Fruit fly (Drosophila melanogaster) whole organism, embryonic: ENCODE results near the gene spn-F.

Experiments
- CG10147 ChIP-seq: fragments of 200-800 bp; sonication (Bioruptor generic); optimal IDR thresholded peaks from 2 replicates; lab custom pipeline; 2019; ENCODE audit warnings: missing biosample characterization, mild to moderate bottlenecking, missing genetic modification characterization, moderate library complexity
- CG10366 ChIP-seq: fragments of 200-800 bp; sonication (Bioruptor generic); IDR thresholded peaks from 2 replicates; pipeline ENCODE4 v1.3.6; 2022; ENCODE audit warnings: missing biosample characterization, missing genetic modification characterization
- CG10431 ChIP-seq: fragments of 200-800 bp; sonication (Bioruptor generic); optimal IDR thresholded peaks from 3 replicates; lab custom pipeline; 2018; ENCODE audit warnings: missing biosample characterization, mild to moderate bottlenecking, missing genetic modification characterization
- CG10654 ChIP-seq: fragments of 200-800 bp; sonication (Bioruptor generic); optimal IDR thresholded peaks from 2 replicates; lab custom pipeline; 2016; ENCODE audit warnings: missing biosample characterization, missing genetic modification characterization
- CG10959 ChIP-seq: fragments of 200-800 bp; sonication (Bioruptor generic); IDR thresholded peaks from 2 replicates; pipeline ENCODE4 v1.3.6; 2022; ENCODE audit warnings: missing biosample characterization, missing genetic modification characterization
- CG10979 ChIP-seq: fragments of 200-800 bp; sonication (Bioruptor generic); optimal IDR thresholded peaks from 2 replicates; lab custom pipeline; 2018; ENCODE audit warnings: missing biosample characterization, mild to moderate bottlenecking, missing genetic modification characterization, moderate library complexity
- CG11093 ChIP-seq: fragments of 200-800 bp; sonication (Bioruptor generic); IDR thresholded peaks from 3 replicates; pipeline ENCODE4 v1.3.6; 2022; ENCODE audit warnings: missing biosample characterization, missing genetic modification characterization
- CG12659 ChIP-seq: fragments of 200-800 bp; sonication (Bioruptor generic); optimal IDR thresholded peaks from 3 replicates; lab custom pipeline; 2017; ENCODE audit warnings: mild to moderate bottlenecking, missing biosample characterization, missing genetic modification reagents, missing genetic modification characterization
- CG12769 ChIP-seq: fragments of 200-800 bp; sonication (Bioruptor generic); optimal IDR thresholded peaks from 2 replicates; lab custom pipeline; 2019; ENCODE audit warnings: missing biosample characterization, mild to moderate bottlenecking, missing genetic modification characterization, moderate library complexity
- CG14050 ChIP-seq: fragments of 200-800 bp; sonication (Bioruptor generic); IDR thresholded peaks from 3 replicates; pipeline ENCODE4 v1.3.6; 2022; ENCODE audit warnings: missing biosample characterization, missing genetic modification characterization
- CG14441 ChIP-seq: fragments of 200-800 bp; sonication (Bioruptor generic); IDR thresholded peaks from 2 replicates; pipeline ENCODE4 v1.3.6; 2022; ENCODE audit warnings: missing biosample characterization, missing genetic modification characterization
- CG16779 ChIP-seq: fragments of 200-800 bp; sonication (Bioruptor generic); IDR thresholded peaks from 2 replicates; pipeline ENCODE4 v1.3.6; 2022; ENCODE audit warnings: missing biosample characterization, missing genetic modification characterization
- CG17568 ChIP-seq: fragments of 200-800 bp; sonication (Bioruptor generic); optimal IDR thresholded peaks from 2 replicates; lab custom pipeline; 2018; ENCODE audit warnings: missing biosample characterization, mild to moderate bottlenecking, missing genetic modification characterization, moderate library complexity
- CG18262 ChIP-seq: fragments of 200-800 bp; optimal IDR thresholded peaks from 3 replicates; lab custom pipeline; 2019; ENCODE audit warnings: missing biosample characterization, mild to moderate bottlenecking, missing genetic modification characterization, moderate library complexity
- CG18476 ChIP-seq: fragments of 200-800 bp; sonication (Bioruptor generic); optimal IDR thresholded peaks from 2 replicates; lab custom pipeline; 2016; ENCODE audit warnings: missing biosample characterization, mild to moderate bottlenecking, missing genetic modification characterization
- CG3163 ChIP-seq: fragments of 200-800 bp; sonication (Bioruptor generic); optimal IDR thresholded peaks from 3 replicates; lab custom pipeline; 2016; ENCODE audit warnings: missing biosample characterization, missing genetic modification characterization
- CG32767 ChIP-seq: fragments of 200-800 bp; sonication (Bioruptor generic); IDR thresholded peaks from 2 replicates; pipeline ENCODE4 v1.3.6; 2022; ENCODE audit warnings: missing biosample characterization, missing genetic modification characterization
- CG3281 ChIP-seq: fragments of 200-800 bp; sonication (Bioruptor generic); optimal IDR thresholded peaks from 3 replicates; lab custom pipeline; 2017; ENCODE audit warnings: missing biosample characterization, mild to moderate bottlenecking, missing genetic modification characterization
- CG34376 ChIP-seq: fragments of 200-800 bp; sonication (Bioruptor generic); optimal IDR thresholded peaks from 2 replicates; lab custom pipeline; 2018; ENCODE audit warnings: missing biosample characterization, mild to moderate bottlenecking, missing genetic modification characterization
- CG4282 ChIP-seq: fragments of 200-800 bp; sonication (Bioruptor generic); optimal IDR thresholded peaks from 2 replicates; lab custom pipeline; 2016; ENCODE audit warnings: missing biosample characterization, missing genetic modification characterization
- CG4360 ChIP-seq: fragments of 200-800 bp; sonication (Bioruptor generic); IDR thresholded peaks from 2 replicates; pipeline ENCODE4 v1.3.6; 2022; ENCODE audit warnings: missing biosample characterization, missing genetic modification characterization
- CG8478 ChIP-seq: fragments of >200 bp; optimal IDR thresholded peaks from 2 replicates; lab custom pipeline; 2018
- CG8765 ChIP-seq: fragments of 200-800 bp; sonication (Bioruptor generic); IDR thresholded peaks from 2 replicates; pipeline ENCODE4 v1.3.6; 2022; ENCODE audit warnings: missing biosample characterization, missing genetic modification characterization
- CG9215 ChIP-seq: fragments of 200-800 bp; sonication (Bioruptor generic); IDR thresholded peaks from 2 replicates; pipeline ENCODE4 v1.3.6; 2022; ENCODE audit warnings: missing biosample characterization, missing genetic modification characterization
- CG9437 ChIP-seq: fragments of 200-800 bp; sonication (Bioruptor generic); optimal IDR thresholded peaks from 2 replicates; lab custom pipeline; 2018; ENCODE audit warnings: missing biosample characterization, mild to moderate bottlenecking, missing genetic modification characterization
- CTCF ChIP-seq: fragments of 200-800 bp; sonication (Bioruptor generic); optimal IDR thresholded peaks from 2 replicates; lab custom pipeline; 2017; ENCODE audit warnings: missing biosample characterization, mild to moderate bottlenecking, missing genetic modification characterization, moderate library complexity
- Dfd ChIP-seq, 2 experiments: fragments of >200 bp; optimal IDR thresholded peaks; 2 replicates each; lab custom pipeline; 2017; ENCODE audit warnings: missing biosample characterization in 2 of 2, missing genetic modification characterization in 2 of 2
- Dp ChIP-seq: fragments of 200-800 bp; sonication (Bioruptor generic); optimal IDR thresholded peaks from 2 replicates; lab custom pipeline; 2018; ENCODE audit warnings: missing biosample characterization, mild to moderate bottlenecking, missing genetic modification characterization, moderate library complexity
- GATAe ChIP-seq: fragments of 200-800 bp; sonication (Bioruptor generic); conservative IDR thresholded peaks from 2 replicates; pipeline ENCODE4 v1.3.6; 2022; ENCODE audit warnings: missing biosample characterization, missing genetic modification characterization
- Mad ChIP-seq: fragments of 200-800 bp; sonication (Bioruptor generic); optimal IDR thresholded peaks from 2 replicates; lab custom pipeline; 2016; ENCODE audit warnings: missing biosample characterization, missing genetic modification characterization
- Med ChIP-seq: fragments of 200-800 bp; sonication (Bioruptor generic); peaks from one replicate; lab custom pipeline; 2016; ENCODE audit warnings: missing biosample characterization, missing genetic modification characterization, mild to moderate bottlenecking, inconsistent platforms, moderate library complexity
- Spps ChIP-seq: fragments of 200-800 bp; sonication (Bioruptor generic); optimal IDR thresholded peaks from 2 replicates; lab custom pipeline; 2018; ENCODE audit warnings: missing biosample characterization, mild to moderate bottlenecking, missing genetic modification characterization
- Ssrp ChIP-seq: fragments of 200-800 bp; sonication (Bioruptor generic); optimal IDR thresholded peaks from 2 replicates; lab custom pipeline; 2018; ENCODE audit warnings: missing biosample characterization, mild to moderate bottlenecking, missing genetic modification characterization, moderate library complexity
- Taf1 ChIP-seq: fragments of 200-800 bp; sonication (Bioruptor generic); IDR thresholded peaks from 2 replicates; pipeline ENCODE4 v1.3.6; 2022; ENCODE audit warnings: missing biosample characterization, missing genetic modification characterization
- abd-A ChIP-seq: fragments of 200-800 bp; sonication (Bioruptor generic); optimal IDR thresholded peaks from 3 replicates; lab custom pipeline; 2019; ENCODE audit warnings: missing biosample characterization, mild to moderate bottlenecking, missing genetic modification characterization, moderate library complexity
- br ChIP-seq: fragments of >200 bp; optimal IDR thresholded peaks from 2 replicates; lab custom pipeline; 2017
- chif ChIP-seq, 2 experiments: fragments of 200-800 bp; sonication (Bioruptor generic); optimal IDR thresholded peaks; 3 replicates each; lab custom pipeline; 2016; ENCODE audit warnings: missing biosample characterization in 2 of 2, missing genetic modification characterization in 2 of 2
- croc ChIP-seq: fragments of 200-800 bp; sonication (Bioruptor generic); conservative IDR thresholded peaks from 3 replicates; pipeline ENCODE4 v1.3.6; 2022; ENCODE audit warnings: missing biosample characterization, missing genetic modification characterization
- cwo ChIP-seq: fragments of 200-800 bp; sonication (Bioruptor generic); optimal IDR thresholded peaks from 3 replicates; lab custom pipeline; 2017; ENCODE audit warnings: missing biosample characterization, missing genetic modification characterization, mild to moderate bottlenecking, moderate library complexity, missing genetic modification reagents
- dan ChIP-seq: fragments of 200-800 bp; sonication (Bioruptor generic); IDR thresholded peaks from 2 replicates; pipeline ENCODE4 v1.3.6; 2022; ENCODE audit warnings: missing biosample characterization, missing genetic modification characterization
- dati ChIP-seq: fragments of 200-800 bp; sonication (Bioruptor generic); IDR thresholded peaks from 2 replicates; pipeline ENCODE4 v1.3.6; 2022; ENCODE audit warnings: missing biosample characterization, missing genetic modification characterization
- disco-r ChIP-seq: fragments of 200-800 bp; sonication (Bioruptor generic); optimal IDR thresholded peaks from 2 replicates; lab custom pipeline; 2016; ENCODE audit warnings: missing biosample characterization, missing genetic modification characterization
- gem ChIP-seq: fragments of 200-800 bp; sonication (Bioruptor generic); optimal IDR thresholded peaks from 2 replicates; lab custom pipeline; 2019; ENCODE audit warnings: missing biosample characterization, mild to moderate bottlenecking, missing genetic modification characterization, moderate library complexity
- jigr1 ChIP-seq: fragments of 200-800 bp; sonication (Bioruptor generic); IDR thresholded peaks from 3 replicates; pipeline ENCODE4 v1.3.6; 2022; ENCODE audit warnings: missing biosample characterization, missing genetic modification characterization
- oc ChIP-seq: fragments of 200-800 bp; sonication (Bioruptor generic); optimal IDR thresholded peaks from 2 replicates; lab custom pipeline; 2018; ENCODE audit warnings: missing biosample characterization, mild to moderate bottlenecking, missing genetic modification characterization, moderate library complexity
- pfk ChIP-seq: fragments of 200-800 bp; sonication (Bioruptor generic); optimal IDR thresholded peaks from 2 replicates; lab custom pipeline; 2018; ENCODE audit warnings: missing biosample characterization, mild to moderate bottlenecking, missing genetic modification characterization, moderate library complexity
- pnt ChIP-seq: fragments of 200-800 bp; sonication (Bioruptor generic); optimal IDR thresholded peaks from 3 replicates; lab custom pipeline; 2016; ENCODE audit warnings: missing biosample characterization, missing genetic modification characterization
- pzg ChIP-seq: fragments of 200-800 bp; sonication (Bioruptor generic); optimal IDR thresholded peaks from 3 replicates; lab custom pipeline; 2018; ENCODE audit warnings: missing biosample characterization, mild to moderate bottlenecking, missing genetic modification characterization, moderate library complexity
- rib ChIP-seq: fragments of 200-800 bp; sonication (Bioruptor generic); IDR thresholded peaks from 2 replicates; pipeline ENCODE4 v1.3.6; 2022; ENCODE audit warnings: missing biosample characterization, missing genetic modification characterization
- ssp ChIP-seq: fragments of 200-800 bp; sonication (Bioruptor generic); IDR thresholded peaks from 2 replicates; pipeline ENCODE4 v1.3.6; 2022; ENCODE audit warnings: missing biosample characterization, missing genetic modification characterization
- sug ChIP-seq: fragments of 200-800 bp; optimal IDR thresholded peaks from 2 replicates; lab custom pipeline; 2019; ENCODE audit warnings: missing biosample characterization, mild to moderate bottlenecking, missing genetic modification characterization, moderate library complexity
- vnd ChIP-seq: fragments of 200-800 bp; sonication (Bioruptor generic); IDR thresholded peaks from 3 replicates; pipeline ENCODE4 v1.3.6; 2022; ENCODE audit warnings: missing biosample characterization, missing genetic modification characterization; ENCODE audit not compliant: partially characterized antibody
- zen2 ChIP-seq: fragments of 200-800 bp; sonication (Bioruptor generic); IDR thresholded peaks from 3 replicates; pipeline ENCODE4 v1.3.6; 2022; ENCODE audit warnings: missing biosample characterization, missing genetic modification characterization; ENCODE audit not compliant: partially characterized antibody

spn-F gene

DNA sequence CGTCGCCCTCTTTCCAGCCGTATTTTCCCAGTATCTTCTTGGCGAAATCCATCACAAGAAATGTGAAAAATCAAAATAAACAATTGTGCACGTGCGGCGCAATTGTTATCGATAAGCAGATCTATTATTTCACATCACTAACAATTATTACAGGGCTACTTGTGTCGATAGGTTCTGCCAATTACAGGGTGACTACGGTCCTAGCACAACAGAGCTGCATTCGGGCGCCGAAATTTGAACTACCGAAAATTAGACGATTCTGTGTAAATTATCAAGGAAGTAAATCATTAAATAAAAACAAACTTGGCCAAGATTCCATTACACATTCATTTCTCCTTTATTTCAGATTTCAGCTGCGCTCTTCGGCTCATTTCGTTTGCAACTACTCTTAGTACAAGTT, 39.1 kb upstream of the spn-F start, which contains the start of gene CG15561 (continued):
- TF ChIP-seq gem (tag; lab: Kevin White, UChicago) (no peak), CG17568 (no peak), croc (GFP tag; lab: Robert Waterston, UW) (no peak; the same call in 2 of the 3 replicates), rib (GFP tag; lab: Robert Waterston, UW) (no peak), CG9215 (GFP tag; lab: Robert Waterston, UW) (no peak), zen2 (GFP tag; lab: Robert Waterston, UW) (no peak), CG18262 (no peak), chif (GFP tag; optimal IDR thresholded peaks at IDR 0.05; lab: Kevin White, UChicago) (peak; percentile 32 to 50), Ssrp (tag; lab: Kevin White, UChicago) (peak; percentile 2), abd-A (tag; lab: Kevin White, UChicago) (no peak), disco-r (GFP tag; lab: Kevin White, UChicago) (no peak), pnt (no peak), ssp (GFP tag; lab: Robert Waterston, UW) (no peak), CG14050 (GFP tag; lab: Robert Waterston, UW) (no peak), cwo (GFP tag; lab: Kevin White, UChicago) (peak; percentile 95), CG10654 (peak; percentile 42), CG3281 (GFP tag; lab: Kevin White, UChicago) (no peak), dati (GFP tag; lab: Robert Waterston, UW) (no peak), CG18476 (no peak), Mad (no peak), Dp (GFP tag; lab: Kevin White, UChicago) (peak; percentile 98), CG10147 (GFP tag; lab: Kevin White, UChicago) (peak; percentile 9), dan (GFP tag; lab: Robert Waterston, UW) (no peak), CG4360 (GFP tag; lab: Robert Waterston, UW) (no peak), Taf1 (GFP tag; lab: Robert Waterston, UW) (no peak), CG11093 (GFP tag; lab: Robert Waterston, UW) (no peak), Med (GFP tag; lab: Kevin White, UChicago) (peak; percentile 94), pzg (GFP tag; lab: Kevin White, UChicago) (peak; percentile 96), CG10979 (tag; lab: Kevin White, UChicago) (peak; percentile 30), pfk (GFP tag; lab: Kevin White, UChicago) (peak; percentile 66), CG32767 (GFP tag; lab: Robert Waterston, UW) (no peak), sug (peak; percentile 62), CTCF (GFP tag; lab: Kevin White, UChicago) (peak; percentile 48), GATAe (GFP tag; lab: Robert Waterston, UW) (no peak), Dfd (GFP tag; optimal IDR thresholded peaks at IDR 0.05; lab: Kevin White, UChicago) (no peak), CG8478 (lab: Kevin White, UChicago) (no peak), vnd (no peak), CG34376 (peak; percentile 40), CG4282 (GFP tag; lab: Kevin White, UChicago) (no peak), oc (tag; lab: Kevin White, UChicago) (no peak), CG8765 (GFP tag; lab: Robert Waterston, UW) (no peak), jigr1 (GFP tag; lab: Robert Waterston, UW) (no peak), br (lab: Kevin White, UChicago) (no peak), CG12659 (peak; percentile 61), CG10431 (GFP tag; lab: Kevin White, UChicago) (peak; percentile 31), CG16779 (GFP tag; lab: Robert Waterston, UW) (no peak), CG3163 (peak; percentile 6), CG14441 (GFP tag; lab: Robert Waterston, UW) (no peak), CG10959 (no peak), CG12769 (tag; lab: Kevin White, UChicago) (no peak), Spps (tag; lab: Kevin White, UChicago) (peak; percentile 15), CG9437 (GFP tag; lab: Kevin White, UChicago) (no peak), CG10366 (GFP tag; lab: Robert Waterston, UW) (no peak)
